Worm (Caenorhabditis elegans) whole organism, L2 larva: ENCODE data around the gene ech-4.

Source experiments
- C34F6.9 ChIP-seq: fragments of 150-350 bp; optimal IDR thresholded peaks from 2 replicates; lab custom pipeline; 2014; ENCODE audit warnings: missing biosample characterization, missing genetic modification characterization
- F13H6.1 ChIP-seq: sonication (generic microtip); optimal IDR thresholded peaks from 2 replicates; lab custom pipeline; 2016; ENCODE audit warnings: missing genetic modification characterization, missing compliant biosample characterization
- R02D3.7 ChIP-seq: fragments of 150-350 bp; optimal IDR thresholded peaks from 2 replicates; lab custom pipeline; 2014; ENCODE audit warnings: missing biosample characterization, missing genetic modification characterization
- Y55F3AM.14 ChIP-seq: fragments of 200-800 bp; sonication (Bioruptor generic); optimal IDR thresholded peaks from 2 replicates; lab custom pipeline; 2018; ENCODE audit warnings: mild to moderate bottlenecking, missing genetic modification characterization, missing compliant biosample characterization
- ZK546.5 ChIP-seq: sonication (generic microtip); optimal IDR thresholded peaks from 2 replicates; lab custom pipeline; 2017; ENCODE audit warnings: missing biosample characterization, missing genetic modification characterization
- alr-1 ChIP-seq: fragments of 150-350 bp; optimal IDR thresholded peaks from 2 replicates; lab custom pipeline; 2014; ENCODE audit warnings: missing biosample characterization, missing genetic modification characterization
- aly-2 ChIP-seq: fragments of 150-350 bp; optimal IDR thresholded peaks from 2 replicates; lab custom pipeline; 2014; ENCODE audit warnings: missing biosample characterization, missing genetic modification characterization
- ama-1 ChIP-seq: fragments of 150-350 bp; optimal IDR thresholded peaks from 2 replicates; lab custom pipeline; 2018; ENCODE audit warnings: inconsistent platforms
- blmp-1 ChIP-seq: sonication (generic microtip); optimal IDR thresholded peaks from 2 replicates; lab custom pipeline; 2017; ENCODE audit warnings: missing genetic modification characterization, mild to moderate bottlenecking, missing compliant biosample characterization, antibody characterized with exemption, moderate library complexity; ENCODE audit not compliant: insufficient read depth
- ceh-16 ChIP-seq: fragments of 150-350 bp; optimal IDR thresholded peaks from 2 replicates; lab custom pipeline; 2014; ENCODE audit warnings: missing biosample characterization, missing genetic modification characterization
- ceh-82 ChIP-seq: fragments of 150-350 bp; optimal IDR thresholded peaks from 2 replicates; lab custom pipeline; 2014; ENCODE audit warnings: missing biosample characterization, missing genetic modification characterization
- crh-2 ChIP-seq: sonication (generic microtip); optimal IDR thresholded peaks from 2 replicates; lab custom pipeline; 2017; ENCODE audit warnings: missing biosample characterization, missing genetic modification characterization
- dmd-4 ChIP-seq: sonication (generic microtip); optimal IDR thresholded peaks from 2 replicates; lab custom pipeline; 2017; ENCODE audit warnings: missing biosample characterization, missing genetic modification characterization
- egl-27 ChIP-seq: sonication (generic microtip); optimal IDR thresholded peaks from 3 replicates; lab custom pipeline; 2017; ENCODE audit warnings: missing biosample characterization, missing genetic modification reagents, missing genetic modification characterization
- elt-1 ChIP-seq: fragments of 150-350 bp; optimal IDR thresholded peaks from 2 replicates; lab custom pipeline; 2014; ENCODE audit warnings: missing biosample characterization, missing genetic modification characterization
- elt-3 ChIP-seq: sonication (generic microtip); optimal IDR thresholded peaks from 2 replicates; lab custom pipeline; 2017; ENCODE audit warnings: missing biosample characterization, missing genetic modification characterization
- fos-1 ChIP-seq: fragments of 150-350 bp; optimal IDR thresholded peaks from 2 replicates; lab custom pipeline; 2014; ENCODE audit warnings: missing biosample characterization, missing genetic modification characterization
- gmeb-1 ChIP-seq: fragments of 150-350 bp; optimal IDR thresholded peaks from 2 replicates; lab custom pipeline; 2014; ENCODE audit warnings: missing biosample characterization, missing genetic modification characterization
- lin-11 ChIP-seq: fragments of 150-350 bp; sonication (generic microtip); optimal IDR thresholded peaks from 2 replicates; lab custom pipeline; 2014; ENCODE audit warnings: missing biosample characterization, missing genetic modification characterization, inconsistent platforms, mixed read lengths
- lin-13 ChIP-seq: fragments of 150-350 bp; optimal IDR thresholded peaks from 2 replicates; lab custom pipeline; 2014; ENCODE audit warnings: missing biosample characterization, missing genetic modification reagents, missing genetic modification characterization
- lin-39 ChIP-seq: fragments of 150-350 bp; optimal IDR thresholded peaks from 2 replicates; lab custom pipeline; 2014; ENCODE audit warnings: missing biosample characterization, missing genetic modification reagents, missing genetic modification characterization
- lsy-2 ChIP-seq, 2 experiments: fragments of 150-350 bp in 1 of 2; sonication (generic microtip) in 1 of 2; optimal IDR thresholded peaks; 2 replicates each; lab custom pipeline; 2014 to 2017; ENCODE audit warnings: missing biosample characterization in 2 of 2, missing genetic modification characterization in 2 of 2
- mab-5 ChIP-seq: fragments of 150-350 bp; optimal IDR thresholded peaks from 2 replicates; lab custom pipeline; 2014; ENCODE audit warnings: missing biosample characterization, missing genetic modification characterization
- mbf-1 ChIP-seq: sonication (generic microtip); optimal IDR thresholded peaks from 2 replicates; lab custom pipeline; 2017; ENCODE audit warnings: missing biosample characterization, missing genetic modification characterization
- mdl-1 ChIP-seq, 2 experiments: fragments of 150-350 bp in 1 of 2; sonication (generic microtip) in 1 of 2; optimal IDR thresholded peaks; 2 replicates each; lab custom pipeline; 2017; ENCODE audit warnings: missing biosample characterization in 2 of 2, missing genetic modification characterization in 2 of 2
- nhr-10 ChIP-seq: sonication (generic microtip); optimal IDR thresholded peaks from 2 replicates; lab custom pipeline; 2017; ENCODE audit warnings: missing biosample characterization, missing genetic modification characterization
- nhr-11 ChIP-seq: fragments of 150-350 bp; optimal IDR thresholded peaks from 2 replicates; lab custom pipeline; 2014; ENCODE audit warnings: missing biosample characterization, missing genetic modification characterization
- nhr-12 ChIP-seq: fragments of 150-350 bp; optimal IDR thresholded peaks from 2 replicates; lab custom pipeline; 2014; ENCODE audit warnings: missing biosample characterization, missing genetic modification characterization
- nhr-129 ChIP-seq: fragments of 150-350 bp; optimal IDR thresholded peaks from 2 replicates; lab custom pipeline; 2014; ENCODE audit warnings: missing biosample characterization, missing genetic modification characterization
- nhr-21 ChIP-seq: fragments of 150-350 bp; optimal IDR thresholded peaks from 2 replicates; lab custom pipeline; 2014; ENCODE audit warnings: missing biosample characterization, missing genetic modification characterization
- nhr-23 ChIP-seq: fragments of 150-350 bp; optimal IDR thresholded peaks from 2 replicates; lab custom pipeline; 2014; ENCODE audit warnings: missing biosample characterization, missing genetic modification reagents, missing genetic modification characterization
- nhr-237 ChIP-seq: fragments of 150-350 bp; optimal IDR thresholded peaks from 2 replicates; lab custom pipeline; 2014; ENCODE audit warnings: missing biosample characterization, missing genetic modification characterization
- nhr-25 ChIP-seq: fragments of 150-350 bp; sonication (generic microtip); optimal IDR thresholded peaks from 3 replicates; lab custom pipeline; 2014; ENCODE audit warnings: missing biosample characterization, missing genetic modification characterization
- nhr-6 ChIP-seq: fragments of 150-350 bp; optimal IDR thresholded peaks from 2 replicates; lab custom pipeline; 2014; ENCODE audit warnings: missing biosample characterization, missing genetic modification characterization
- nhr-77 ChIP-seq: fragments of 150-350 bp; optimal IDR thresholded peaks from 2 replicates; lab custom pipeline; 2014; ENCODE audit warnings: missing biosample characterization, missing genetic modification characterization
- peb-1 ChIP-seq: fragments of 150-350 bp; optimal IDR thresholded peaks from 2 replicates; lab custom pipeline; 2014; ENCODE audit warnings: missing biosample characterization, missing genetic modification characterization
- sem-4 ChIP-seq: fragments of 150-350 bp; optimal IDR thresholded peaks from 2 replicates; lab custom pipeline; 2014; ENCODE audit warnings: missing biosample characterization, missing genetic modification reagents, missing genetic modification characterization
- skn-1 ChIP-seq: sonication (generic microtip); optimal IDR thresholded peaks from 2 replicates; lab custom pipeline; 2017; ENCODE audit warnings: missing biosample characterization, missing genetic modification characterization
- sma-3 ChIP-seq: sonication (generic microtip); optimal IDR thresholded peaks from 2 replicates; lab custom pipeline; 2016; ENCODE audit warnings: missing genetic modification reagents, missing genetic modification characterization, missing compliant biosample characterization
- sma-9 ChIP-seq, 2 experiments: fragments of 150-350 bp in 1 of 2; sonication (generic microtip) in 1 of 2; optimal IDR thresholded peaks; 2 replicates each; lab custom pipeline; 2014 to 2016; ENCODE audit warnings: missing genetic modification characterization in 2 of 2, mild to moderate bottlenecking in 1 of 2, missing biosample characterization in 1 of 2, missing compliant biosample characterization in 1 of 2, missing genetic modification reagents in 1 of 2, moderate library complexity in 1 of 2
- snpc-4 ChIP-seq: fragments of 150-350 bp; optimal IDR thresholded peaks from 2 replicates; lab custom pipeline; 2014; ENCODE audit warnings: missing biosample characterization, missing genetic modification characterization
- unc-39 ChIP-seq: fragments of 150-350 bp; optimal IDR thresholded peaks from 2 replicates; lab custom pipeline; 2014; ENCODE audit warnings: missing biosample characterization, missing genetic modification characterization
- unc-55 ChIP-seq: fragments of 150-350 bp; sonication (generic microtip); optimal IDR thresholded peaks from 3 replicates; lab custom pipeline; 2014; ENCODE audit warnings: missing biosample characterization, missing genetic modification reagents, missing genetic modification characterization
- unc-62 ChIP-seq: fragments of 150-350 bp; optimal IDR thresholded peaks from 2 replicates; lab custom pipeline; 2014; ENCODE audit warnings: missing biosample characterization, missing genetic modification reagents, missing genetic modification characterization
- zag-1 ChIP-seq: fragments of 150-350 bp; optimal IDR thresholded peaks from 2 replicates; lab custom pipeline; 2014; ENCODE audit warnings: missing biosample characterization, missing genetic modification characterization
- ztf-1 ChIP-seq: fragments of 200-800 bp; sonication (Bioruptor generic); conservative IDR thresholded peaks from 2 replicates; pipeline ENCODE4 v1.3.6; 2022; ENCODE audit warnings: missing genetic modification characterization, missing compliant biosample characterization
- ztf-11 ChIP-seq: sonication (generic microtip); optimal IDR thresholded peaks from 2 replicates; lab custom pipeline; 2017; ENCODE audit warnings: missing biosample characterization, missing genetic modification characterization
- ztf-4 ChIP-seq: fragments of 150-350 bp; optimal IDR thresholded peaks from 2 replicates; lab custom pipeline; 2014; ENCODE audit warnings: missing biosample characterization, missing genetic modification characterization

ech-4 gene

DNA sequence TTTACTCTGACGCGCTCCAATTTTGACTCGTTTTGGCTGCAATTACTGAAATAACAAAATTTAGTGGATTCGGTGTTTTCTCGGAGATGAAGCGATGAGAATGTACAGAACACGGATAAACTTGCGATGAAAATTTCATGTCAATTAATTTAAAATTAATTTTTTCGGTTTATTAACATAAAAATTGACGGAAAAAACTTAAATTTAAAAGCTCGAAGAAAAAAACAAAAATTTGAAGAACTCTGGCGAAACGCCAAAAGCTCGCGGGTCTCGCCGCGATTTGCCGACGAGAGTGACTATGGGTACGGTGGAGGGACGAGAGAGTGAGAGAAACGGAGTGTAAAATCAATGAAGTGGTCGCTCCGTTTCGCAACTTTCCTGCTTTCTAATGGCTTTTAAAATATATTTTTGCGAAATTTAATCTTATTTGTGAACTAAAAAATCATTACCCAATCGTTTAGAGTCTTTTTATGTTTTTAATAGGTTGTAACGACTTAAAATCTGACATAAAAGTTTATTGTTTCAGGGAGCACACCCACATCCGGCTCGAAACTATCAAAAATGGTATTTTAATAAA is 47.9 kb downstream of the ech-4 start, which contains the start of the genes gmps-1 and cap-2:
TSS of gene gmps-1 (minus strand) at position 51 of the 577 bp plus-strand sequence.
TSS of gene cap-2 (plus strand) at position 527 of the 577 bp plus-strand sequence.
- TF ChIP-seq C34F6.9 (tag; lab: Kevin White, UChicago) = peak; percentile 97
- no peak for TF ChIP-seq alr-1 (tag; lab: Kevin White, UChicago)
- TF ChIP-seq sma-3 (GFP tag; lab: Kevin White, UChicago) = peak; percentile 95
- TF ChIP-seq snpc-4 (tag; lab: Kevin White, UChicago) = peak; percentile 79
- no peak for TF ChIP-seq skn-1 (tag; lab: Kevin White, UChicago)
- peak; percentile 94 for TF ChIP-seq gmeb-1 (tag; lab: Kevin White, UChicago)
- peak; percentile 88 for TF ChIP-seq nhr-10 (tag; lab: Kevin White, UChicago)
- TF ChIP-seq blmp-1 (tag; lab: Kevin White, UChicago) = peak; percentile 51
- TF ChIP-seq fos-1 = peak; percentile 94
- TF ChIP-seq unc-62 (GFP tag; lab: Kevin White, UChicago) = peak; percentile 87
- peak; percentile 96 for TF ChIP-seq ztf-4 (tag; lab: Kevin White, UChicago)
- TF ChIP-seq nhr-25 (tag; lab: Kevin White, UChicago) = peak; percentile 97
- TF ChIP-seq R02D3.7 (tag; lab: Kevin White, UChicago) = peak; percentile 95
- peak; percentile 71 for TF ChIP-seq Y55F3AM.14 (GFP tag; lab: Kevin White, UChicago)
- TF ChIP-seq F13H6.1 = peak; percentile 97
- TF ChIP-seq lsy-2 (tag; optimal IDR thresholded peaks at IDR 0.05; lab: Kevin White, UChicago) = peak; percentile 100
- no peak for TF ChIP-seq unc-39 (tag; lab: Kevin White, UChicago)
- no peak for TF ChIP-seq peb-1 (tag; lab: Kevin White, UChicago)
- TF ChIP-seq elt-3 (tag; lab: Kevin White, UChicago) = no peak
- TF ChIP-seq ceh-82 = peak; percentile 97
- TF ChIP-seq ZK546.5 (tag; lab: Kevin White, UChicago) = peak; percentile 78
- TF ChIP-seq zag-1 (tag; lab: Kevin White, UChicago) = peak; percentile 73
- peak; percentile 65 for TF ChIP-seq nhr-77 (tag; lab: Kevin White, UChicago)
- TF ChIP-seq ztf-11 (tag; lab: Kevin White, UChicago) = no peak
- TF ChIP-seq ceh-16 (tag; lab: Kevin White, UChicago) = peak; percentile 76
- TF ChIP-seq nhr-11 (tag; lab: Kevin White, UChicago) = no peak
- TF ChIP-seq elt-1 = no peak
- TF ChIP-seq lin-13 (GFP tag; lab: Kevin White, UChicago) = peak; percentile 96
- peak; percentile 97 for TF ChIP-seq lin-11 (tag; lab: Kevin White, UChicago)
- peak; percentile 79 for TF ChIP-seq nhr-237
- TF ChIP-seq nhr-23 (tag; lab: Kevin White, UChicago) = no peak
- TF ChIP-seq mbf-1 (tag; lab: Kevin White, UChicago) = peak; percentile 40
- peak; percentile 52 to 79 for TF ChIP-seq mdl-1 (tag; optimal IDR thresholded peaks at IDR 0.05; lab: Kevin White, UChicago)
- TF ChIP-seq egl-27 (tag; lab: Kevin White, UChicago) = peak; percentile 95
- TF ChIP-seq nhr-129 = peak; percentile 87
- peak; percentile 95 for TF ChIP-seq sem-4
- peak; percentile 98 for TF ChIP-seq sma-9 (GFP tag; optimal IDR thresholded peaks at IDR 0.05; lab: Kevin White, UChicago)
- no peak for TF ChIP-seq sma-9 (tag; optimal IDR thresholded peaks at IDR 0.05; lab: Kevin White, UChicago)
- TF ChIP-seq aly-2 = peak; percentile 6
- peak; percentile 95 for TF ChIP-seq nhr-21 (tag; lab: Kevin White, UChicago)
- peak; percentile 97 for TF ChIP-seq mab-5 (tag; lab: Kevin White, UChicago)
- peak; percentile 57 for TF ChIP-seq dmd-4 (tag; lab: Kevin White, UChicago)
- peak; percentile 94 for TF ChIP-seq nhr-6
- TF ChIP-seq crh-2 (tag; lab: Kevin White, UChicago) = peak; percentile 97
- no peak for TF ChIP-seq ztf-1
- peak; percentile 16 for TF ChIP-seq ama-1 (lab: Kevin White, UChicago)
- peak; percentile 99 for TF ChIP-seq unc-55 (GFP tag; lab: Kevin White, UChicago)
- TF ChIP-seq lin-39 = peak; percentile 0
- peak; percentile 22 for TF ChIP-seq nhr-12 (tag; lab: Kevin White, UChicago)
